Fruit fly (Drosophila melanogaster): ENCODE data around the gene Tsp39D.

The Tsp39D gene

dm6 chr2L:21370886-21371285, 26.5 kb downstream of the Tsp39D start, which contains the start of gene CG8665 (continued):
- TF ChIP-seq sna (GFP tag; IDR thresholded peaks at IDR 0.05; ENCODE audit: partially characterized antibody) (no peak), salm (tag; optimal IDR thresholded peaks at IDR 0.05) (peak; percentile 29), CG1603 (tag; optimal IDR thresholded peaks at IDR 0.05) (peak; percentile 55), ATbp (GFP tag; optimal IDR thresholded peaks at IDR 0.05) (peak; percentile 7), Doc3 (GFP tag; IDR thresholded peaks at IDR 0.05; ENCODE audit: partially characterized antibody) (no peak), fd3F (GFP tag; optimal IDR thresholded peaks at IDR 0.05) (peak; percentile 42), hbn (GFP tag; IDR thresholded peaks at IDR 0.05; ENCODE audit: partially characterized antibody) (no peak), sqz (GFP tag; optimal IDR thresholded peaks at IDR 0.05) (no peak), Dref (GFP tag; IDR thresholded peaks at IDR 0.05) (no peak), CG1024 (GFP tag; IDR thresholded peaks at IDR 0.05) (no peak), dmrt99B (tag; optimal IDR thresholded peaks at IDR 0.05) (peak; percentile 36), CG16779 (GFP tag; IDR thresholded peaks at IDR 0.05) (no peak), ara (GFP tag; IDR thresholded peaks at IDR 0.05) (no peak), pb (GFP tag; optimal IDR thresholded peaks at IDR 0.05) (no peak), chinmo (GFP tag; IDR thresholded peaks at IDR 0.05; ENCODE audit: partially characterized antibody) (no peak), CG4820 (GFP tag; optimal IDR thresholded peaks at IDR 0.05) (no peak), mam (GFP tag; optimal IDR thresholded peaks at IDR 0.05) (no peak), Adf1 (GFP tag; IDR thresholded peaks at IDR 0.05) (no peak; the same call in 1 of the 2 replicates), CG3726 (GFP tag; IDR thresholded peaks at IDR 0.05) (no peak), CG9609 (GFP tag; optimal IDR thresholded peaks at IDR 0.05) (no peak), ac (GFP tag; optimal IDR thresholded peaks at IDR 0.05) (no peak), slp2 (GFP tag; optimal IDR thresholded peaks at IDR 0.05) (no peak), gsb-n (tag; optimal IDR thresholded peaks at IDR 0.05) (peak; percentile 12), CG17359 (tag; optimal IDR thresholded peaks at IDR 0.05) (peak; percentile 23), pros (GFP tag; optimal IDR thresholded peaks at IDR 0.05) (no peak), ind (GFP tag; optimal IDR thresholded peaks at IDR 0.05) (peak; percentile 37), Atf6 (GFP tag; IDR thresholded peaks at IDR 0.05) (0 out of 2 replicates have a peak, but pooled peaks have one; percentile 22), wdn (GFP tag; IDR thresholded peaks at IDR 0.05) (0 out of 2 replicates have a peak, but pooled peaks have one; percentile 21), CG7987 (GFP tag; optimal IDR thresholded peaks at IDR 0.05) (no peak), CG13894 (tag; optimal IDR thresholded peaks at IDR 0.05) (no peak), CG3838 (GFP tag; optimal IDR thresholded peaks at IDR 0.05) (no peak), Fer3 (tag; optimal IDR thresholded peaks at IDR 0.05) (peak; percentile 66), wor (GFP tag; IDR thresholded peaks at IDR 0.05) (no peak), tup (GFP tag; optimal IDR thresholded peaks at IDR 0.05) (no peak), fd96Cb (tag; optimal IDR thresholded peaks at IDR 0.05) (peak; percentile 26), BEAF-32 (GFP tag; optimal IDR thresholded peaks at IDR 0.05) (no peak), CG4854 (GFP tag; optimal IDR thresholded peaks at IDR 0.05) (no peak), Opbp (GFP tag; IDR thresholded peaks at IDR 0.05; ENCODE audit: partially characterized antibody) (no peak), Med (GFP tag) (peak; percentile 91), gce (GFP tag; IDR thresholded peaks at IDR 0.05) (no peak), CG11085 (GFP tag; IDR thresholded peaks at IDR 0.05) (no peak), Antp (GFP tag; optimal IDR thresholded peaks at IDR 0.05) (no peak), z (GFP tag; IDR thresholded peaks at IDR 0.05) (no peak), sd (tag; optimal IDR thresholded peaks at IDR 0.05) (no peak), hb (GFP tag; IDR thresholded peaks at IDR 0.05; ENCODE audit: partially characterized antibody) (no peak), CG14860 (GFP tag; IDR thresholded peaks at IDR 0.05; ENCODE audit: partially characterized antibody) (no peak), sug (tag; optimal IDR thresholded peaks at IDR 0.05) (peak; percentile 70), CG13296 (GFP tag; optimal IDR thresholded peaks at IDR 0.05) (no peak), peb (GFP tag; IDR thresholded peaks at IDR 0.05) (no peak), D19B (GFP tag; optimal IDR thresholded peaks at IDR 0.05) (no peak), CG6689 (GFP tag; IDR thresholded peaks at IDR 0.05) (no peak)

Data from whole organism, embryonic.